Worm (Caenorhabditis elegans): ENCODE data around the gene Y43C5A.7.
A peak's percentile ranks its signal among the peaks of the same experiment; 100 is the strongest.

The Y43C5A.7 gene

DNA sequence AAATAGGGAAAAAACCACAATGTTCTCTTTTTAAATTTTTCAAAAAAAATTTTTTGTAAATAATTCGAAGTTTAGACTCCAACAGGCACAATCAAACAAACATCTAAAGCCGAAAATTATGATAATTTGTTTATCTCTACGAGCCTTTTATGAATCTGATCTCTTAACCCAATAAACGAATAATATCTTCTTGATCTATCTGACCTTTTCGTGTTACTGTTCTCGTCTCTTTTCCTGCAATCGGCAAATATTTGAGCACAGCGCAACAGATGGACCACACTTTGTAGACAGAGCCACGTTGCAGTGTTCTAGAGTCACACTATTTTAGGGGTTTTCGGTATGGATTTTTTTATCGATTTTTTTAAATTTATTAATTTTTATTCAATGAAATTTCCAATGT is 25.3 kb upstream of the Y43C5A.7 start:
- TF ChIP-seq zim-3 (tag; optimal IDR thresholded peaks at IDR 0.05) (no peak), ceh-79 (tag; optimal IDR thresholded peaks at IDR 0.05) (no peak), hlh-12 (tag; optimal IDR thresholded peaks at IDR 0.05) (no peak), bed-2 (GFP tag; IDR thresholded peaks at IDR 0.05) (no peak), nhr-90 (tag; optimal IDR thresholded peaks at IDR 0.05) (no peak), efl-1 (GFP tag; optimal IDR thresholded peaks at IDR 0.05) (no peak), somi-1 (GFP tag; optimal IDR thresholded peaks at IDR 0.05) (no peak), lsl-1 (GFP tag; optimal IDR thresholded peaks at IDR 0.05) (no peak), ceh-58 (GFP tag; IDR thresholded peaks at IDR 0.05) (no peak), C17E4.6 (GFP tag; IDR thresholded peaks at IDR 0.05) (no peak), ceh-100 (GFP tag; IDR thresholded peaks at IDR 0.05) (no peak), F33H1.4 (GFP tag; IDR thresholded peaks at IDR 0.05) (no peak), K11D2.4 (GFP tag; IDR thresholded peaks at IDR 0.05) (no peak)

DNA sequence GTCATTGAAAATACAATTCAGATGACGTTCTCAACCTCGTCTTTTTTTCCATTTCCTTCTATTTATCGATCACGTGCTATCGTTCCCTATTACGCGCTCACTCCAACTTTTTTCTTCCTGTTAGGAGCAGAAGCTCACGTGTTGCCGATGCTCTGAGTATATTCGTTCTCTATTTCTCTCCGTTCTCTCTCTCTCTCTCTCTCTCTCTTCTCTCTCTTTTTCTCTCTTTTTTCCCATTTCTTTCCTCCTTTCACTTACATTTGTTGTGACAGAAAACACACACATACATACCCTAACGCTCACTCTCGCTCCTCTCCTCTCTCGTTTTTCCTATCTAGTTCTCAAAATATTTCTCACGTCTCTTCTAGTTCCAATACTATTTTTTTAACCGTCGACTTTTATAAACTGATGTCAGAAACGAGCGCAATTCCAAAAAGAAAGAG is 24.7 kb upstream of the Y43C5A.7 start:
- TF ChIP-seq unc-130 (GFP tag; optimal IDR thresholded peaks at IDR 0.05) (no peak), tbx-9 (tag; optimal IDR thresholded peaks at IDR 0.05; ENCODE audit: borderline replicate concordance) (no peak), lin-35 (GFP tag; optimal IDR thresholded peaks at IDR 0.05) (peak in 2 of 3 experiments; percentile 32 to 80), F55B11.4 (tag; optimal IDR thresholded peaks at IDR 0.05; ENCODE audit: borderline replicate concordance, insufficient read depth) (no peak), chd-7 (tag; optimal IDR thresholded peaks at IDR 0.05) (peak; percentile 89), somi-1 (GFP tag; optimal IDR thresholded peaks at IDR 0.05) (peak; percentile 84), ceh-100 (GFP tag; IDR thresholded peaks at IDR 0.05) (0 out of 2 replicates have a peak, but pooled peaks have one; percentile 10), attf-3 (GFP tag; conservative IDR thresholded peaks at IDR 0.05) (0 out of 2 replicates have a peak, but pooled peaks have one; percentile 33), cebp-1 (GFP tag; IDR thresholded peaks at IDR 0.05) (peak; percentile 50; the same call in 1 of the 2 replicates), cebp-1 (tag; optimal IDR thresholded peaks at IDR 0.05) (peak; percentile 89), rpc-1 (optimal IDR thresholded peaks at IDR 0.05) (no peak), rpc-1 (tag; optimal IDR thresholded peaks at IDR 0.05) (no peak), ekl-4 (GFP tag; IDR thresholded peaks at IDR 0.05) (0 out of 2 replicates have a peak, but pooled peaks have one; percentile 28), madf-10 (tag; optimal IDR thresholded peaks at IDR 0.05) (peak; percentile 60), ztf-3 (GFP tag; optimal IDR thresholded peaks at IDR 0.05) (peak; percentile 60), Y53G8AR.9 (GFP tag; conservative IDR thresholded peaks at IDR 0.05) (peak; percentile 71), T26A5.8 (tag; optimal IDR thresholded peaks at IDR 0.05) (no peak), atf-7 (tag; optimal IDR thresholded peaks at IDR 0.05) (peak; percentile 93), sptf-2 (GFP tag; optimal IDR thresholded peaks at IDR 0.05) (no peak), nhr-27 (tag; optimal IDR thresholded peaks at IDR 0.05) (no peak), T07F8.4 (tag; optimal IDR thresholded peaks at IDR 0.05) (no peak), K11D2.4 (GFP tag; IDR thresholded peaks at IDR 0.05) (peak; percentile 88), mcd-1 (GFP tag; IDR thresholded peaks at IDR 0.05) (peak; percentile 71), egl-18 (GFP tag; IDR thresholded peaks at IDR 0.05) (no peak), tlf-1 (GFP tag; optimal IDR thresholded peaks at IDR 0.05) (peak; percentile 75), ztf-26 (tag; optimal IDR thresholded peaks at IDR 0.05) (peak; percentile 43), attf-6 (GFP tag; IDR thresholded peaks at IDR 0.05) (no peak), egl-44 (GFP tag; IDR thresholded peaks at IDR 0.05) (peak; percentile 78; the same call in 1 of the 2 replicates), Y53F4B.3 (GFP tag; IDR thresholded peaks at IDR 0.05) (no peak), unc-62 (GFP tag; optimal IDR thresholded peaks at IDR 0.05) (peak; percentile 41), B0336.3 (GFP tag; IDR thresholded peaks at IDR 0.05) (peak; percentile 75), Y79H2A.3 (GFP tag; conservative IDR thresholded peaks at IDR 0.05) (no peak), madf-6 (GFP tag; IDR thresholded peaks at IDR 0.05) (peak; percentile 12; the same call in 1 of the 2 replicates), madf-3 (GFP tag; IDR thresholded peaks at IDR 0.05) (no peak), B0035.1 (tag; optimal IDR thresholded peaks at IDR 0.05) (peak; percentile 26), ceh-27 (GFP tag; optimal IDR thresholded peaks at IDR 0.05) (peak; percentile 72), mxl-1 (tag; optimal IDR thresholded peaks at IDR 0.05) (peak; percentile 19), hsf-1 (GFP tag; IDR thresholded peaks at IDR 0.05) (no peak), F23B12.7 (tag; optimal IDR thresholded peaks at IDR 0.05; ENCODE audit: insufficient read depth) (peak; percentile 40)
